Fruit fly (Drosophila melanogaster): ENCODE results near the gene CG7142.
A peak's percentile ranks its signal among the peaks of the same experiment; 100 is the strongest.

CG7142 gene

DNA sequence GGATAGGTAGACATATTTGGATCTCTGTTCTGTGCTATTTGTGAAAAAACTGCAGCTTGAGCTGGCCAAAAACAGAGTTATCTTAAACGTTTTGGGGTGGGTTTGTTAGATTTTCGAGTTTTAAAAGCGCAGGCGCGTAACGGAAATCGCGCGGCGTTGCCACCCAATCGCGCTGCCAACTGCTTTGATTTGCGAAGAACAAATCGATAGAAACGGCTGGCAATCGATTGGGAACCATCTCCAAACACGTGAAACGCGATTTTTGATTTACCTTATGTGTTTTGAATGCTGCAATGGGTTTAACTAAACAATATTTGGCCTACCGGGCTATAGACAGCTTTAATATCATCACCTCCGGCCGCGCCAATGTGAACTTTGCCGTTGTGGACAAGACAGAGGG, 4.1 kb upstream of the CG7142 start, which contains the start of the genes CG14312 and CG8064 (continued):
- no peak for TF ChIP-seq CG16863 (GFP tag; optimal IDR thresholded peaks at IDR 0.05)
- no peak for TF ChIP-seq CG7839 (tag; optimal IDR thresholded peaks at IDR 0.05)
- TF ChIP-seq eyg (GFP tag; optimal IDR thresholded peaks at IDR 0.05), result no peak
- no peak for TF ChIP-seq schlank (tag; optimal IDR thresholded peaks at IDR 0.05)
- no peak for TF ChIP-seq gsb-n (tag; optimal IDR thresholded peaks at IDR 0.05)
- no peak for TF ChIP-seq CG12744 (GFP tag; optimal IDR thresholded peaks at IDR 0.05)
- TF ChIP-seq CG18599 (GFP tag; optimal IDR thresholded peaks at IDR 0.05), result no peak
- TF ChIP-seq CG10959 (GFP tag; IDR thresholded peaks at IDR 0.05), result no peak
- peak; percentile 66 for TF ChIP-seq unc-4 (GFP tag; IDR thresholded peaks at IDR 0.05; ENCODE audit: partially characterized antibody)
- no peak for TF ChIP-seq CrebB (tag; optimal IDR thresholded peaks at IDR 0.05)
- TF ChIP-seq CG11398 (GFP tag; optimal IDR thresholded peaks at IDR 0.05), result no peak
- peak; percentile 12 for TF ChIP-seq her (GFP tag; optimal IDR thresholded peaks at IDR 0.05)
- peak; percentile 80 for TF ChIP-seq amos (GFP tag; IDR thresholded peaks at IDR 0.05; ENCODE audit: partially characterized antibody)
- TF ChIP-seq zfh2 (GFP tag; optimal IDR thresholded peaks at IDR 0.05), result no peak
- TF ChIP-seq CG3847 (GFP tag; IDR thresholded peaks at IDR 0.05), result peak; percentile 76
- TF ChIP-seq pzg (GFP tag; optimal IDR thresholded peaks at IDR 0.05), result peak; percentile 93
- no peak for TF ChIP-seq pan (optimal IDR thresholded peaks at IDR 0.05)
- no peak for TF ChIP-seq pan (GFP tag; optimal IDR thresholded peaks at IDR 0.05 in 1 of 2, IDR thresholded peaks at IDR 0.05 in 1 of 2)
- no peak for TF ChIP-seq CG31365 (tag; optimal IDR thresholded peaks at IDR 0.05)
- TF ChIP-seq Dll (GFP tag; IDR thresholded peaks at IDR 0.05; ENCODE audit: partially characterized antibody), result peak; percentile 75; the same call in 3 of the 4 replicates
- TF ChIP-seq bigmax (GFP tag; optimal IDR thresholded peaks at IDR 0.05), result no peak
- TF ChIP-seq Stat92E (GFP tag; optimal IDR thresholded peaks at IDR 0.05), result no peak
- TF ChIP-seq HHEX (GFP tag; optimal IDR thresholded peaks at IDR 0.05), result no peak
- TF ChIP-seq CG30431 (GFP tag; optimal IDR thresholded peaks at IDR 0.05), result no peak
- no peak for TF ChIP-seq tio (GFP tag; optimal IDR thresholded peaks at IDR 0.05)
- TF ChIP-seq zen2 (GFP tag; IDR thresholded peaks at IDR 0.05; ENCODE audit: partially characterized antibody), result no peak; the same call in 2 of the 3 replicates
- TF ChIP-seq CG10565 (GFP tag; optimal IDR thresholded peaks at IDR 0.05), result no peak
- TF ChIP-seq cato (GFP tag; optimal IDR thresholded peaks at IDR 0.05; ENCODE audit: borderline replicate concordance), result no peak
- TF ChIP-seq ro (GFP tag; IDR thresholded peaks at IDR 0.05), result no peak
- no peak for TF ChIP-seq CG13296 (GFP tag; optimal IDR thresholded peaks at IDR 0.05)
- no peak for TF ChIP-seq CG1832 (GFP tag; optimal IDR thresholded peaks at IDR 0.05)
- TF ChIP-seq oc (tag; optimal IDR thresholded peaks at IDR 0.05), result no peak
- peak; percentile 78 for TF ChIP-seq MBD-R2 (GFP tag; IDR thresholded peaks at IDR 0.05)
- TF ChIP-seq Ets65A (GFP tag), result no peak
- TF ChIP-seq CG7357 (GFP tag; IDR thresholded peaks at IDR 0.05), result no peak
- no peak for TF ChIP-seq CG7556 (GFP tag; optimal IDR thresholded peaks at IDR 0.05)
- 0 out of 3 replicates have a peak, but pooled peaks have one; percentile 37 for TF ChIP-seq hb (GFP tag; IDR thresholded peaks at IDR 0.05; ENCODE audit: partially characterized antibody)
- TF ChIP-seq az2 (GFP tag; optimal IDR thresholded peaks at IDR 0.05), result no peak
- TF ChIP-seq CG17912 (GFP tag; optimal IDR thresholded peaks at IDR 0.05), result no peak
- TF ChIP-seq nom (GFP tag; optimal IDR thresholded peaks at IDR 0.05), result no peak
- TF ChIP-seq z (GFP tag; IDR thresholded peaks at IDR 0.05), result no peak
- no peak for TF ChIP-seq slp2 (GFP tag; optimal IDR thresholded peaks at IDR 0.05)
- no peak for TF ChIP-seq aop (GFP tag; IDR thresholded peaks at IDR 0.05)
- peak; percentile 99 for TF ChIP-seq trem (tag; optimal IDR thresholded peaks at IDR 0.05)
- no peak for TF ChIP-seq Awh (GFP tag; IDR thresholded peaks at IDR 0.05)
- no peak for TF ChIP-seq CG17361 (GFP tag; IDR thresholded peaks at IDR 0.05)
- no peak for TF ChIP-seq ranshi (GFP tag; IDR thresholded peaks at IDR 0.05)
- no peak for TF ChIP-seq Vsx1 (GFP tag; optimal IDR thresholded peaks at IDR 0.05)
- TF ChIP-seq CG1647 (GFP tag; optimal IDR thresholded peaks at IDR 0.05), result no peak
- no peak for TF ChIP-seq ci (GFP tag; IDR thresholded peaks at IDR 0.05)
- TF ChIP-seq CG12942 (GFP tag; optimal IDR thresholded peaks at IDR 0.05), result no peak
